Fruit fly (Drosophila melanogaster): ENCODE measurements around the gene ND-B14.5A.

Gene ND-B14.5A

DNA sequence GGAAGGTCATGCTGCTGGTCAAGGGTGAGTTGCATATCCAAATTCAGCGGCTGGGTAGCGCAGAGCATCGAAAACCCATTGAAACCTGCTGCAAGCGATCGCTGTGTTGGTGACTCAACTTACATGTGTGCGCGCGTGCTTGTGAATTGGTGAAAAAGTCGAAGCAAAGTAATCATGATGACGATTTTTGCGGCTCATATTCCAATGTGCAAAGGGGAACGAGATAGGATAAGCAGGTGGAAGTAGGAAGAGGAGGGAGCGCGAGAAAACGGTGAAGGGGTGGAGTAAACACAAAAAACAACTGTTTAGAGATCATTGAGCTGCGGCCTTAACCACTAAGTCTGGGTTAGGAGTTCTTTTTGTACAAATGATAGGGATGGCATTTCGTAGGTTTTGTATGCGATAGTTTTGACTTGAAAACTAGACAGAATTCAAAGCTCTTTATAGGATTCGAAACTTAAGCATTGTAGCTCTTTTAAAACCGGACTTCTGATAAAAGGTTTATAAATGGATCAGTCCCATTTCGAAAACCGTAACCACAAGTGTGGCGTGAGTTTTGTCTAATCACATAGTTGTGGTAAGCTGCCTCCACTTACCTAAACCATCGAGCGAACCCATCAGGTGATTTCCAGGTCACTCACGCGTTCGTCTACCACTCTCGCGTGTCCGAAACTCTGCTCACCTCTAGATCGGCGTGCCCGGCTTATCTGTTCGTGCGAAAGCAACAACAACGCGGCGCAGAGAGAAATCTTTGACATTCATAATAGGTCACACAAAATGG lies 26.4 kb upstream of the ND-B14.5A start (continued):
- TF ChIP-seq sim (GFP tag; IDR thresholded peaks at IDR 0.05) (no peak), pita (GFP tag; optimal IDR thresholded peaks at IDR 0.05) (no peak), CG6689 (GFP tag; IDR thresholded peaks at IDR 0.05) (peak; percentile 43; the same call in 1 of the 2 replicates), tll (GFP tag; optimal IDR thresholded peaks at IDR 0.05) (peak; percentile 47 to 62), CG9876 (GFP tag; optimal IDR thresholded peaks at IDR 0.05) (no peak), CG17385 (GFP tag; optimal IDR thresholded peaks at IDR 0.05) (peak; percentile 41), ttk (GFP tag; IDR thresholded peaks at IDR 0.05) (no peak), CG10147 (GFP tag; optimal IDR thresholded peaks at IDR 0.05) (peak; percentile 55), gsb-n (tag; optimal IDR thresholded peaks at IDR 0.05) (no peak), ash1 (GFP tag; optimal IDR thresholded peaks at IDR 0.05) (no peak), Drgx (GFP tag; IDR thresholded peaks at IDR 0.05) (peak; percentile 33; the same call in 1 of the 2 replicates), repo (GFP tag; optimal IDR thresholded peaks at IDR 0.05) (peak; percentile 5), CG42726 (GFP tag; IDR thresholded peaks at IDR 0.05; ENCODE audit: partially characterized antibody) (no peak), Atf6 (GFP tag; IDR thresholded peaks at IDR 0.05) (no peak), nau (GFP tag; optimal IDR thresholded peaks at IDR 0.05) (no peak), Stat92E (GFP tag; optimal IDR thresholded peaks at IDR 0.05) (peak in 1 of 3 experiments; percentile 3), trem (tag; optimal IDR thresholded peaks at IDR 0.05) (no peak), CG2889 (GFP tag; IDR thresholded peaks at IDR 0.05) (no peak), CG1529 (GFP tag; optimal IDR thresholded peaks at IDR 0.05) (no peak), CG3281 (GFP tag; optimal IDR thresholded peaks at IDR 0.05) (peak; percentile 3), dysf (GFP tag; IDR thresholded peaks at IDR 0.05) (peak; percentile 49; the same call in 2 of the 3 replicates), CG6254 (GFP tag; optimal IDR thresholded peaks at IDR 0.05) (no peak), zf30C (GFP tag; optimal IDR thresholded peaks at IDR 0.05) (no peak), CG32772 (GFP tag; IDR thresholded peaks at IDR 0.05) (no peak), CG6765 (GFP tag; optimal IDR thresholded peaks at IDR 0.05) (peak; percentile 32), CG12299 (tag; optimal IDR thresholded peaks at IDR 0.05) (no peak), grau (tag; optimal IDR thresholded peaks at IDR 0.05) (peak; percentile 49), tna (GFP tag; IDR thresholded peaks at IDR 0.05; ENCODE audit: partially characterized antibody) (peak; percentile 50; the same call in 1 of the 2 replicates), Antp (GFP tag; optimal IDR thresholded peaks at IDR 0.05) (peak; percentile 27), D19A (tag; optimal IDR thresholded peaks at IDR 0.05) (no peak), CG34376 (GFP tag; optimal IDR thresholded peaks at IDR 0.05) (peak; percentile 31), prd (optimal IDR thresholded peaks at IDR 0.05) (no peak), prd (GFP tag; IDR thresholded peaks at IDR 0.05) (peak; percentile 38; the same call in 1 of the 3 replicates), NK7.1 (GFP tag; optimal IDR thresholded peaks at IDR 0.05) (no peak), CG10565 (GFP tag; optimal IDR thresholded peaks at IDR 0.05) (no peak), Opbp (GFP tag; IDR thresholded peaks at IDR 0.05; ENCODE audit: partially characterized antibody) (0 out of 3 replicates have a peak, but pooled peaks have one; percentile 22), Fer3 (tag; optimal IDR thresholded peaks at IDR 0.05) (peak; percentile 7), CG7839 (tag; optimal IDR thresholded peaks at IDR 0.05) (peak; percentile 45), fd96Cb (tag; optimal IDR thresholded peaks at IDR 0.05) (no peak), wor (GFP tag; IDR thresholded peaks at IDR 0.05) (no peak), CG6272 (GFP tag; IDR thresholded peaks at IDR 0.05) (peak; percentile 59; the same call in 1 of the 2 replicates), CG31224 (GFP tag; IDR thresholded peaks at IDR 0.05) (no peak), CG17359 (tag; optimal IDR thresholded peaks at IDR 0.05) (peak; percentile 8), CG11504 (tag; optimal IDR thresholded peaks at IDR 0.05) (peak; percentile 47), CG4617 (GFP tag; optimal IDR thresholded peaks at IDR 0.05; ENCODE audit: borderline replicate concordance) (no peak), CG17912 (GFP tag; optimal IDR thresholded peaks at IDR 0.05) (no peak), ken (GFP tag; IDR thresholded peaks at IDR 0.05) (no peak), CG18262 (tag; optimal IDR thresholded peaks at IDR 0.05) (peak; percentile 37)
